Worm (Caenorhabditis elegans) whole organism, L2 larva: Measurements from ENCODE around the gene B0361.3.

Source experiments
- ama-1 ChIP-seq: fragments of 150-350 bp; optimal IDR thresholded peaks from 2 replicates; lab custom pipeline; 2018; ENCODE audit warnings: inconsistent platforms
- egl-27 ChIP-seq: sonication (generic microtip); optimal IDR thresholded peaks from 3 replicates; lab custom pipeline; 2017; ENCODE audit warnings: missing biosample characterization, missing genetic modification reagents, missing genetic modification characterization
- elt-1 ChIP-seq: fragments of 150-350 bp; optimal IDR thresholded peaks from 2 replicates; lab custom pipeline; 2014; ENCODE audit warnings: missing biosample characterization, missing genetic modification characterization
- lin-13 ChIP-seq: fragments of 150-350 bp; optimal IDR thresholded peaks from 2 replicates; lab custom pipeline; 2014; ENCODE audit warnings: missing biosample characterization, missing genetic modification reagents, missing genetic modification characterization
- nhr-11 ChIP-seq: fragments of 150-350 bp; optimal IDR thresholded peaks from 2 replicates; lab custom pipeline; 2014; ENCODE audit warnings: missing biosample characterization, missing genetic modification characterization
- zag-1 ChIP-seq: fragments of 150-350 bp; optimal IDR thresholded peaks from 2 replicates; lab custom pipeline; 2014; ENCODE audit warnings: missing biosample characterization, missing genetic modification characterization

DNA sequence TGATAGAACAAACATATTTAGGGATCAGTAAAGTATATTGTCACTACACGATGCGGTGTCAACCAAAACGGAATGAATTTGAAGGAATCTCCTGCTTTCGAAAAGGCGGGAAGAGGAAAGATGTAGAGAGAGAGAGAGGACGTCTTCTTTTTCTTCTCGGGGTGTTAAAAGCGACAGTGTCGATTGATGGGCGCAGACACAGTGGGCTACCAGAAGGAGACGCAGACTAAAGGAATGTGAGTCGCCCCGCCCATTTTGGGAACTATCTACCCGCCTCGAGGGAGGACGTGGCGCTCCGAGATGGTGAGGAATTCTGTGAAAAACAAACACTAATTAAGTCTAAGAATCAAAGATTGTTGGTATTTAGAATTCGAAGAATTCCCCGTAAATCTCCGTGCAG, 18.2 kb downstream of the B0361.3 start, which contains the start of the genes B0361.14 and B0361.9:
- TF ChIP-seq nhr-11 (tag; lab: Kevin White, UChicago) (no peak), lin-13 (GFP tag; lab: Kevin White, UChicago) (no peak), ama-1 (lab: Kevin White, UChicago) (peak; percentile 41), elt-1 (no peak), egl-27 (tag; lab: Kevin White, UChicago) (no peak), zag-1 (tag; lab: Kevin White, UChicago) (no peak)
